Worm (Caenorhabditis elegans): ENCODE results near the gene C44C11.6.

C44C11.6 gene

ce11 chrII:12339152-12339551, 5.5 kb upstream of the C44C11.6 start (continued):
- peak; percentile 66 for TF ChIP-seq nhr-28 (tag; optimal IDR thresholded peaks at IDR 0.05)
- TF ChIP-seq nhr-6 (tag; optimal IDR thresholded peaks at IDR 0.05), result peak; percentile 43
- no peak for TF ChIP-seq snpc-4 (tag; optimal IDR thresholded peaks at IDR 0.05)
- no peak for TF ChIP-seq dmd-9 (GFP tag; IDR thresholded peaks at IDR 0.05)
- no peak for TF ChIP-seq nhr-237 (tag; optimal IDR thresholded peaks at IDR 0.05)
- peak; percentile 78 for TF ChIP-seq mep-1 (tag; optimal IDR thresholded peaks at IDR 0.05)
- TF ChIP-seq jun-1 (tag; optimal IDR thresholded peaks at IDR 0.05), result no peak
- TF ChIP-seq daf-16 (GFP tag; optimal IDR thresholded peaks at IDR 0.05), result no peak
- peak; percentile 53 for TF ChIP-seq daf-16 (tag; optimal IDR thresholded peaks at IDR 0.05)
- TF ChIP-seq lin-38 (GFP tag; IDR thresholded peaks at IDR 0.05), result peak; percentile 30; the same call in 1 of the 2 replicates
- peak in 1 of 2 experiments; percentile 59 for TF ChIP-seq hif-1 (tag; optimal IDR thresholded peaks at IDR 0.05)
- peak; percentile 30 for TF ChIP-seq nhr-77 (tag; optimal IDR thresholded peaks at IDR 0.05)
- no peak for TF ChIP-seq egl-27 (tag; optimal IDR thresholded peaks at IDR 0.05)
- no peak for TF ChIP-seq saeg-2 (GFP tag; IDR thresholded peaks at IDR 0.05)

ce11 chrII:12339644-12340043, 5.0 kb upstream of the C44C11.6 start, which contains the start of gene sop-2:
TSS of gene sop-2 (plus strand) at chrII:12339944.
- no peak for TF ChIP-seq nhr-41 (GFP tag; IDR thresholded peaks at IDR 0.05)
- TF ChIP-seq pha-4 (GFP tag; IDR thresholded peaks at IDR 0.05), result no peak
- TF ChIP-seq pha-4 (tag; optimal IDR thresholded peaks at IDR 0.05), result no peak
- no peak for TF ChIP-seq nhr-42 (GFP tag; IDR thresholded peaks at IDR 0.05)
- TF ChIP-seq set-16 (GFP tag; IDR thresholded peaks at IDR 0.05), result no peak

ce11 chrII:12341566-12342223, 2.9 kb upstream of the C44C11.6 start:
- peak; percentile 17 for TF ChIP-seq hlh-30 (tag; optimal IDR thresholded peaks at IDR 0.05; ENCODE audit: insufficient read depth)
- TF ChIP-seq egl-43 (GFP tag; IDR thresholded peaks at IDR 0.05), result peak; percentile 54; the same call in 1 of the 2 replicates
- TF ChIP-seq lin-38 (GFP tag; IDR thresholded peaks at IDR 0.05), result peak; percentile 45
- peak; percentile 97 for TF ChIP-seq set-16 (GFP tag; IDR thresholded peaks at IDR 0.05)
- peak; percentile 11 for TF ChIP-seq nhr-28 (tag; optimal IDR thresholded peaks at IDR 0.05)
- TF ChIP-seq unc-130 (GFP tag; optimal IDR thresholded peaks at IDR 0.05), result no peak
- no peak for TF ChIP-seq sdz-12 (GFP tag; optimal IDR thresholded peaks at IDR 0.05)
- TF ChIP-seq mes-2 (tag; optimal IDR thresholded peaks at IDR 0.05; ENCODE audit: poor library complexity, severe bottlenecking), result peak; percentile 37
- no peak for TF ChIP-seq daf-8 (GFP tag; IDR thresholded peaks at IDR 0.05)
- no peak for TF ChIP-seq daf-16 (GFP tag; optimal IDR thresholded peaks at IDR 0.05)
- peak; percentile 69 for TF ChIP-seq daf-16 (tag; optimal IDR thresholded peaks at IDR 0.05)
- TF ChIP-seq aha-1 (tag), result peak; percentile 23

- no peak for TF ChIP-seq lin-15B (tag; optimal IDR thresholded peaks at IDR 0.05)
- TF ChIP-seq aha-1 (tag), result peak; percentile 67
- TF ChIP-seq nhr-237 (tag; optimal IDR thresholded peaks at IDR 0.05), result no peak
- TF ChIP-seq nhr-11 (tag; optimal IDR thresholded peaks at IDR 0.05), result no peak
- TF ChIP-seq T26A8.4 (GFP tag; IDR thresholded peaks at IDR 0.05), result no peak
- 0 out of 2 replicates have a peak, but pooled peaks have one; percentile 37 for TF ChIP-seq lim-7 (GFP tag; IDR thresholded peaks at IDR 0.05)
- TF ChIP-seq F10B5.3 (tag; optimal IDR thresholded peaks at IDR 0.05), result no peak
- TF ChIP-seq dpl-1 (GFP tag; optimal IDR thresholded peaks at IDR 0.05), result no peak
- no peak for TF ChIP-seq cey-2 (tag; optimal IDR thresholded peaks at IDR 0.05; ENCODE audit: borderline replicate concordance, insufficient read depth)
- TF ChIP-seq nhr-77 (tag; optimal IDR thresholded peaks at IDR 0.05), result no peak
- TF ChIP-seq gei-8 (GFP tag; optimal IDR thresholded peaks at IDR 0.05), result no peak
- TF ChIP-seq zag-1 (tag; optimal IDR thresholded peaks at IDR 0.05), result no peak
- TF ChIP-seq skn-1 (tag; optimal IDR thresholded peaks at IDR 0.05), result no peak
- TF ChIP-seq dmd-6 (GFP tag; IDR thresholded peaks at IDR 0.05), result no peak
- TF ChIP-seq pqm-1 (tag; optimal IDR thresholded peaks at IDR 0.05), result no peak
- TF ChIP-seq R02D3.7 (tag; optimal IDR thresholded peaks at IDR 0.05), result no peak
- TF ChIP-seq nhr-76 (tag; optimal IDR thresholded peaks at IDR 0.05), result no peak
- TF ChIP-seq daf-16 (GFP tag; optimal IDR thresholded peaks at IDR 0.05), result no peak
- TF ChIP-seq daf-16 (tag; optimal IDR thresholded peaks at IDR 0.05), result no peak
- no peak for TF ChIP-seq daf-12 (tag; optimal IDR thresholded peaks at IDR 0.05)
- peak; percentile 91 for TF ChIP-seq set-16 (GFP tag; IDR thresholded peaks at IDR 0.05)
- TF ChIP-seq ceh-32 (tag; optimal IDR thresholded peaks at IDR 0.05; ENCODE audit: poor library complexity), result no peak
- no peak for TF ChIP-seq hif-1 (tag; optimal IDR thresholded peaks at IDR 0.05)
- TF ChIP-seq ceh-44 (GFP tag; IDR thresholded peaks at IDR 0.05), result no peak
- TF ChIP-seq zfp-3 (GFP tag; conservative IDR thresholded peaks at IDR 0.05), result no peak
Observed at ce11 chrII:12342928-12343327, 1.7 kb upstream of the C44C11.6 start.

Data from whole organism, L4 larva.